Worm (Caenorhabditis elegans) whole organism, L4 larva: ENCODE data around the gene fbxb-112.

ENCODE experiments used
- Y75B8A.6 ChIP-seq: fragments of 200-800 bp; sonication (Bioruptor generic); IDR thresholded peaks from 2 replicates; pipeline ENCODE4 v1.3.6; 2022; ENCODE audit warnings: missing genetic modification reagents, missing genetic modification characterization, missing compliant biosample characterization
- ceh-44 ChIP-seq: fragments of 200-800 bp; sonication (Bioruptor generic); IDR thresholded peaks from 2 replicates; pipeline ENCODE4 v1.3.6; 2022; ENCODE audit warnings: missing genetic modification reagents, missing genetic modification characterization, missing compliant biosample characterization
- dmd-6 ChIP-seq: fragments of 200-800 bp; sonication (Bioruptor generic); IDR thresholded peaks from 2 replicates; pipeline ENCODE4 v1.3.6; 2022; ENCODE audit warnings: missing genetic modification reagents, missing genetic modification characterization, missing compliant biosample characterization
- mdl-1 ChIP-seq, 2 experiments: fragments of 150-350 bp in 1 of 2; sonication (generic microtip) in 1 of 2; optimal IDR thresholded peaks; 2 replicates each; lab custom pipeline; 2014 to 2017; ENCODE audit warnings: missing biosample characterization in 2 of 2, missing genetic modification characterization in 2 of 2
- nhr-28 ChIP-seq: fragments of 150-350 bp; optimal IDR thresholded peaks from 2 replicates; lab custom pipeline; 2014; ENCODE audit warnings: missing biosample characterization, missing genetic modification characterization
- snpc-4 ChIP-seq: fragments of 150-350 bp; optimal IDR thresholded peaks from 2 replicates; lab custom pipeline; 2014; ENCODE audit warnings: missing biosample characterization, missing genetic modification characterization
- unc-39 ChIP-seq: sonication (generic microtip); optimal IDR thresholded peaks from 2 replicates; lab custom pipeline; 2017; ENCODE audit warnings: missing biosample characterization, missing genetic modification characterization
- ztf-11 ChIP-seq: fragments of 150-350 bp; optimal IDR thresholded peaks from 2 replicates; lab custom pipeline; 2014; ENCODE audit warnings: missing biosample characterization, missing genetic modification characterization

ce11 chrII:3514631-3515030 lies 23.7 kb downstream of the fbxb-112 start, which contains the start of gene srz-5:
- TF ChIP-seq dmd-6 (GFP tag; lab: Robert Waterston, UW) (no peak), Y75B8A.6 (GFP tag; lab: Robert Waterston, UW) (no peak), ceh-44 (GFP tag; lab: Robert Waterston, UW) (no peak), snpc-4 (tag; lab: Kevin White, UChicago) (no peak), ztf-11 (tag; lab: Kevin White, UChicago) (no peak), nhr-28 (tag; lab: Kevin White, UChicago) (no peak), mdl-1 (tag; optimal IDR thresholded peaks at IDR 0.05; lab: Kevin White, UChicago) (no peak), unc-39 (tag; lab: Kevin White, UChicago) (no peak)
